Fruit fly (Drosophila melanogaster) S2 (cell line): Measurements from ENCODE around the gene Ugt37C2.

Experiments
- CG8478 ChIP-seq: fragments of >200 bp; optimal IDR thresholded peaks from 2 replicates; lab custom pipeline; 2018
- CTCF ChIP-seq, 2 experiments: fragments of >200 bp; optimal IDR thresholded peaks; 2 replicates each; lab custom pipeline; 2018

- TF ChIP-seq CG8478 (lab: Kevin White, UChicago) (no peak), CTCF (optimal IDR thresholded peaks at IDR 0.05; lab: Kevin White, UChicago) (no peak)
Measured at dm6 chr2L:16761891-16762290, 32.1 kb upstream of the Ugt37C2 start.
